Fruit fly (Drosophila melanogaster): ENCODE results near the gene pll.

DNA sequence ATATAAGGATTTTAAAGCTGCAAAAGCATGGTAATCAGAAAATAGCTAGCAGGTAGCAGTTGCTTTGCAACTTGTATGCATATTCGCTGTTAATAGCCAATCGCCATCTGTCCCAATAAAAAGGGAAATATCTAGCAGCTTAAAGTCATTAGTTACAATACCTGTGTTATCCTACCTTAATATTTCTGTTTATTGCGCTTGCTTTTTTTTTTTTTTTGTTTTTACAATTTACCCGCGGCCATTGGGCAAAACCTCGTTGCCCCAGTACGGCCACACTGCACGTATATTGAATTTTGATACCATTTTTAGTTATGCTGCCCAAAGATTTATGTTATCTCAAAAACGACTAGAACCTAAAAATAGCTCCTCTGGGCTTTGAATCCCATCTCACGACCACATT lies 19.3 kb upstream of the pll start:
- TF ChIP-seq CG8478 (optimal IDR thresholded peaks at IDR 0.05) (no peak), CTCF (optimal IDR thresholded peaks at IDR 0.05) (no peak)

All from S2 (cell line).